Worm (Caenorhabditis elegans): ENCODE measurements around the gene C34F11.8.

DNA sequence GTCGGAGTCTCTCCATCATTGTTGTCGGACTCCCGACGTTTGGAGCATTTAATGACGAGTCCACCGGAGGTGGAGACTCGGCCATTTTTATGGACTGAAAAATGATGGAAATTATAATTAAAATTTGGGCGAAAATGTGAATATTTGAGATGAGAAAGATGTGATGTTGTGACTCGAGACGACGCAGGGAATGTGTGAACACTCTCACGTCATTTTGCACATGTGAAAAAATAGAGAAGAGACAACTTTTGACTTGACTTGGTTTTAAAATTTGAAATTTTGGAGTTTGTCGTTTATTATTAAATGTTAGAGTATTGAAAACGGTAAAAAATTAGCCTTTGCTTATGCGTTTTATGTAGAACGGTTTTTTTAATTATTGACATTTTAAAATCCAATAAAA is 14.5 kb upstream of the C34F11.8 start, which contains the start of gene dsh-1:
- TF ChIP-seq lir-3 (tag; optimal IDR thresholded peaks at IDR 0.05; ENCODE audit: poor library complexity) (no peak), unc-62 (GFP tag; optimal IDR thresholded peaks at IDR 0.05) (no peak), pqm-1 (tag; optimal IDR thresholded peaks at IDR 0.05) (no peak), lsy-2 (tag; optimal IDR thresholded peaks at IDR 0.05) (no peak), lin-13 (GFP tag; optimal IDR thresholded peaks at IDR 0.05) (no peak), aly-2 (tag; optimal IDR thresholded peaks at IDR 0.05) (no peak)

Data from whole organism, L1 larva.